Fruit fly (Drosophila melanogaster) whole organism, embryonic: Measurements from ENCODE around the gene CG5080.

Experiments
- Aef1 ChIP-seq: fragments of 200-800 bp; sonication (Bioruptor generic); IDR thresholded peaks from 3 replicates; pipeline ENCODE4 v1.3.6; 2022; ENCODE audit warnings: missing biosample characterization, missing genetic modification characterization
- BEAF-32 ChIP-seq: fragments of 200-800 bp; sonication (Bioruptor generic); optimal IDR thresholded peaks from 3 replicates; lab custom pipeline; 2017; ENCODE audit warnings: missing biosample characterization, missing genetic modification characterization, mild to moderate bottlenecking, moderate library complexity, missing genetic modification reagents
- CG10209 ChIP-seq: fragments of 200-800 bp; sonication (Bioruptor generic); optimal IDR thresholded peaks from 3 replicates; lab custom pipeline; 2017; ENCODE audit warnings: missing biosample characterization, mild to moderate bottlenecking, missing genetic modification characterization, missing genetic modification reagents
- CG10431 ChIP-seq: fragments of 200-800 bp; sonication (Bioruptor generic); optimal IDR thresholded peaks from 3 replicates; lab custom pipeline; 2018; ENCODE audit warnings: missing biosample characterization, mild to moderate bottlenecking, missing genetic modification characterization
- CG12219 ChIP-seq: fragments of 200-800 bp; sonication (Bioruptor generic); optimal IDR thresholded peaks from 3 replicates; lab custom pipeline; 2018; ENCODE audit warnings: missing biosample characterization, mild to moderate bottlenecking, missing genetic modification characterization
- CG12299 ChIP-seq: fragments of 200-800 bp; sonication (Bioruptor generic); optimal IDR thresholded peaks from 2 replicates; lab custom pipeline; 2018; ENCODE audit warnings: missing biosample characterization, mild to moderate bottlenecking, missing genetic modification characterization
- CG12391 ChIP-seq: fragments of 200-800 bp; sonication (Bioruptor generic); optimal IDR thresholded peaks from 3 replicates; lab custom pipeline; 2018; ENCODE audit warnings: missing biosample characterization, mild to moderate bottlenecking, missing genetic modification characterization, moderate library complexity
- CG14050 ChIP-seq: fragments of 200-800 bp; sonication (Bioruptor generic); IDR thresholded peaks from 3 replicates; pipeline ENCODE4 v1.3.6; 2022; ENCODE audit warnings: missing biosample characterization, missing genetic modification characterization
- CG1602 ChIP-seq: fragments of 200-800 bp; sonication (Bioruptor generic); optimal IDR thresholded peaks from 3 replicates; lab custom pipeline; 2016; ENCODE audit warnings: missing biosample characterization, missing genetic modification characterization
- CG17802 ChIP-seq: fragments of 200-800 bp; sonication (Bioruptor generic); optimal IDR thresholded peaks from 2 replicates; lab custom pipeline; 2018; ENCODE audit warnings: missing biosample characterization, mild to moderate bottlenecking, missing genetic modification characterization, moderate library complexity
- CG3407 ChIP-seq: fragments of 200-800 bp; sonication (Bioruptor generic); optimal IDR thresholded peaks from 2 replicates; lab custom pipeline; 2018; ENCODE audit warnings: missing biosample characterization, mild to moderate bottlenecking, missing genetic modification characterization
- CG4617 ChIP-seq: fragments of 200-800 bp; sonication (Bioruptor generic); optimal IDR thresholded peaks from 3 replicates; lab custom pipeline; 2016; ENCODE audit warnings: missing biosample characterization, missing genetic modification characterization, borderline replicate concordance
- CG6813 ChIP-seq: fragments of 200-800 bp; sonication (Bioruptor generic); optimal IDR thresholded peaks from 2 replicates; lab custom pipeline; 2017; ENCODE audit warnings: missing biosample characterization, missing genetic modification characterization, mild to moderate bottlenecking, moderate library complexity, missing genetic modification reagents
- CG7372 ChIP-seq: fragments of 200-800 bp; sonication (Bioruptor generic); IDR thresholded peaks from 2 replicates; pipeline ENCODE4 v1.3.6; 2022; ENCODE audit warnings: missing biosample characterization, missing genetic modification characterization
- CG8359 ChIP-seq: fragments of 200-800 bp; sonication (Bioruptor generic); optimal IDR thresholded peaks from 2 replicates; lab custom pipeline; 2017; ENCODE audit warnings: missing biosample characterization, mild to moderate bottlenecking, missing genetic modification characterization, borderline replicate concordance
- D19B ChIP-seq: fragments of 200-800 bp; sonication (Bioruptor generic); optimal IDR thresholded peaks from 2 replicates; lab custom pipeline; 2017; ENCODE audit warnings: missing biosample characterization, mild to moderate bottlenecking, missing genetic modification characterization
- Dbx ChIP-seq: fragments of 200-800 bp; sonication (Bioruptor generic); IDR thresholded peaks from 3 replicates; pipeline ENCODE4 v1.3.6; 2022; ENCODE audit warnings: missing biosample characterization, missing genetic modification characterization
- Dip2 ChIP-seq: fragments of 200-800 bp; sonication (Bioruptor generic); IDR thresholded peaks from 2 replicates; pipeline ENCODE4 v1.3.6; 2022; ENCODE audit warnings: missing biosample characterization, missing genetic modification characterization
- Doc3 ChIP-seq: fragments of 200-800 bp; sonication (Bioruptor generic); IDR thresholded peaks from 3 replicates; pipeline ENCODE4 v1.3.6; 2022; ENCODE audit warnings: missing biosample characterization, missing genetic modification characterization; ENCODE audit not compliant: partially characterized antibody
- HLH54F ChIP-seq: fragments of 200-800 bp; sonication (Bioruptor generic); optimal IDR thresholded peaks from 3 replicates; lab custom pipeline; 2016; ENCODE audit warnings: missing biosample characterization, missing genetic modification characterization
- Hr51 ChIP-seq, 2 experiments: fragments of 200-800 bp; sonication (Bioruptor generic); optimal IDR thresholded peaks; 2 replicates in 1 of 2; 3 replicates in 1 of 2; lab custom pipeline; 2016 to 2018; ENCODE audit warnings: missing biosample characterization in 2 of 2, missing genetic modification characterization in 2 of 2, mild to moderate bottlenecking in 1 of 2, moderate library complexity in 1 of 2
- Kr ChIP-seq: fragments of 200-800 bp; sonication (Bioruptor generic); optimal IDR thresholded peaks from 2 replicates; lab custom pipeline; 2017; ENCODE audit warnings: missing biosample characterization, mild to moderate bottlenecking, missing genetic modification characterization
- MTF-1 ChIP-seq: fragments of 200-800 bp; sonication (Bioruptor generic); optimal IDR thresholded peaks from 2 replicates; lab custom pipeline; 2018; ENCODE audit warnings: missing biosample characterization, mild to moderate bottlenecking, missing genetic modification characterization, borderline replicate concordance
- NFAT ChIP-seq: fragments of 200-800 bp; sonication (Bioruptor generic); IDR thresholded peaks from 2 replicates; pipeline ENCODE4 v1.3.6; 2022; ENCODE audit warnings: missing biosample characterization, missing genetic modification characterization
- Oli ChIP-seq: fragments of 200-800 bp; sonication (Bioruptor generic); optimal IDR thresholded peaks from 2 replicates; lab custom pipeline; 2018; ENCODE audit warnings: missing biosample characterization, mild to moderate bottlenecking, missing genetic modification characterization, moderate library complexity
- Opbp ChIP-seq: fragments of 200-800 bp; sonication (Bioruptor generic); IDR thresholded peaks from 3 replicates; pipeline ENCODE4 v1.3.6; 2022; ENCODE audit warnings: missing biosample characterization, missing genetic modification characterization; ENCODE audit not compliant: partially characterized antibody
- Xbp1 ChIP-seq: fragments of 200-800 bp; sonication (Bioruptor generic); optimal IDR thresholded peaks from 3 replicates; lab custom pipeline; 2016; ENCODE audit warnings: missing biosample characterization, mild to moderate bottlenecking, missing genetic modification characterization
- al ChIP-seq: fragments of 200-800 bp; sonication (Bioruptor generic); IDR thresholded peaks from 2 replicates; pipeline ENCODE4 v1.3.6; 2022; ENCODE audit warnings: missing biosample characterization, missing genetic modification characterization
- bigmax ChIP-seq: fragments of 200-800 bp; sonication (Bioruptor generic); optimal IDR thresholded peaks from 2 replicates; lab custom pipeline; 2018; ENCODE audit warnings: missing biosample characterization, mild to moderate bottlenecking, missing genetic modification characterization
- chm ChIP-seq: fragments of 200-800 bp; sonication (Bioruptor generic); IDR thresholded peaks from 2 replicates; pipeline ENCODE4 v1.3.6; 2022; ENCODE audit warnings: missing biosample characterization, missing genetic modification characterization
- crol ChIP-seq: fragments of 200-800 bp; sonication (Bioruptor generic); IDR thresholded peaks from 2 replicates; pipeline ENCODE4 v1.3.6; 2022; ENCODE audit warnings: missing biosample characterization, missing genetic modification characterization
- dimm ChIP-seq: fragments of 200-800 bp; sonication (Bioruptor generic); IDR thresholded peaks from 2 replicates; pipeline ENCODE4 v1.3.6; 2022; ENCODE audit warnings: missing biosample characterization, missing genetic modification characterization
- ewg ChIP-seq: fragments of 200-800 bp; sonication (Bioruptor generic); optimal IDR thresholded peaks from 3 replicates; lab custom pipeline; 2017; ENCODE audit warnings: mild to moderate bottlenecking, missing biosample characterization, missing genetic modification reagents, missing genetic modification characterization
- gce ChIP-seq: fragments of 200-800 bp; sonication (Bioruptor generic); IDR thresholded peaks from 3 replicates; pipeline ENCODE4 v1.3.6; 2022; ENCODE audit warnings: missing biosample characterization, missing genetic modification characterization
- inv ChIP-seq: fragments of 200-800 bp; sonication (Bioruptor generic); IDR thresholded peaks from 2 replicates; pipeline ENCODE4 v1.3.6; 2022; ENCODE audit warnings: missing biosample characterization, missing genetic modification characterization; ENCODE audit not compliant: partially characterized antibody
- nom ChIP-seq: fragments of 200-800 bp; sonication (Bioruptor generic); optimal IDR thresholded peaks from 2 replicates; lab custom pipeline; 2017; ENCODE audit warnings: missing biosample characterization, missing genetic modification characterization, mild to moderate bottlenecking, moderate library complexity, missing genetic modification reagents
- pan ChIP-seq, 4 experiments: fragments of >200 bp in 3 of 4; fragments of 200-800 bp in 1 of 4; sonication (Bioruptor generic) in 1 of 4; optimal IDR thresholded peaks in 3 of 4; IDR thresholded peaks in 1 of 4; 2 replicates each; pipeline versions ENCODE4 v1.3.6 to Lab custom; 2017 to 2022; ENCODE audit warnings: missing biosample characterization in 2 of 4, missing genetic modification characterization in 2 of 4, mixed read lengths in 1 of 4
- pfk ChIP-seq: fragments of 200-800 bp; sonication (Bioruptor generic); optimal IDR thresholded peaks from 2 replicates; lab custom pipeline; 2018; ENCODE audit warnings: missing biosample characterization, mild to moderate bottlenecking, missing genetic modification characterization, moderate library complexity
- pita ChIP-seq: fragments of 200-800 bp; sonication (Bioruptor generic); optimal IDR thresholded peaks from 2 replicates; lab custom pipeline; 2017; ENCODE audit warnings: missing biosample characterization, mild to moderate bottlenecking, missing genetic modification characterization
- pum ChIP-seq: fragments of 200-800 bp; sonication (Bioruptor generic); optimal IDR thresholded peaks from 2 replicates; lab custom pipeline; 2016; ENCODE audit warnings: missing biosample characterization, missing genetic modification characterization
- sens-2 ChIP-seq: fragments of 200-800 bp; sonication (Bioruptor generic); IDR thresholded peaks from 2 replicates; pipeline ENCODE4 v1.3.6; 2022; ENCODE audit warnings: missing biosample characterization, missing genetic modification characterization
- shn ChIP-seq: fragments of 200-800 bp; sonication (Bioruptor generic); optimal IDR thresholded peaks from 3 replicates; lab custom pipeline; 2016; ENCODE audit warnings: missing biosample characterization, missing genetic modification characterization
- slbo ChIP-seq: fragments of 200-800 bp; sonication (Bioruptor generic); IDR thresholded peaks from 2 replicates; pipeline ENCODE4 v1.3.6; 2022; ENCODE audit warnings: missing biosample characterization, missing genetic modification characterization
- sna ChIP-seq: fragments of 200-800 bp; sonication (Bioruptor generic); IDR thresholded peaks from 2 replicates; pipeline ENCODE4 v1.3.6; 2022; ENCODE audit warnings: missing biosample characterization, missing genetic modification characterization; ENCODE audit not compliant: partially characterized antibody
- tio ChIP-seq: fragments of 200-800 bp; sonication (Bioruptor generic); optimal IDR thresholded peaks from 2 replicates; lab custom pipeline; 2017; ENCODE audit warnings: missing biosample characterization, missing genetic modification characterization, inconsistent platforms
- twi ChIP-seq: fragments of 200-800 bp; optimal IDR thresholded peaks from 2 replicates; lab custom pipeline; 2019; ENCODE audit warnings: missing biosample characterization, mild to moderate bottlenecking, missing genetic modification characterization, moderate library complexity
- unpg ChIP-seq: fragments of 200-800 bp; sonication (Bioruptor generic); optimal IDR thresholded peaks from 3 replicates; lab custom pipeline; 2018; ENCODE audit warnings: missing biosample characterization, mild to moderate bottlenecking, missing genetic modification characterization, moderate library complexity
- usp ChIP-seq: fragments of >200 bp; optimal IDR thresholded peaks from 2 replicates; lab custom pipeline; 2017; ENCODE audit warnings: missing biosample characterization, missing genetic modification characterization

Gene CG5080

DNA sequence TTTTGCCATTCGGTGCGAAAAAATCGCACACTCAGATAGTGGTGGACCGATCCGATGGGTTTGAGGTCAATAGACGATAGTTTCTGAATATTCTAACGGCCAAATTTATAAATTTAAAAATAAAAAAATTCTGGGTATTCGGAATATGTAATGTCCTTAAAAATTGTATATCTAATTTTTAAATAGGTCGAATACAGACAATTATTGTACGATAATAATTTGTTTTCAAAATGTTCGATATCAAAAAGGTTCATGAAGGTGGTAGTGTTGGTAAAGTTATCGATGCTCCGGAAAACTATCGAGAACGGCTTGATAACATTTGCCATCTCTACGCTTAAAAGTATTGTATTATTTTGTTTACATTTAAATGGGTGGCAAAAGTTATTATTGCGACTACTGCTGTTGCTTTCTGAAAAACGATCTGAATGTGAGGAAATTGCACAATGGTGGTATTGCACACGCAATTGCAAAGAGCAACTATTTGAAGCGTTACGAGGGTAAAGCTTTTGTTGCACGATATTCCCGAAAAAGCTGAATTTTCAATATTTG lies 6.3 kb upstream of the CG5080 start, which contains the start of the genes CG31922 and Plap (continued):
- TF ChIP-seq CG12219 (GFP tag; lab: Kevin White, UChicago) (no peak), pfk (GFP tag; lab: Kevin White, UChicago) (no peak), dimm (no peak), slbo (peak; percentile 80), CG6813 (GFP tag; lab: Kevin White, UChicago) (no peak), Aef1 (GFP tag; lab: Robert Waterston, UW) (peak; percentile 60; the same call in 2 of the 3 replicates), pan (optimal IDR thresholded peaks at IDR 0.05; lab: Kevin White, UChicago) (no peak), pan (GFP tag; optimal IDR thresholded peaks at IDR 0.05 in 1 of 2, IDR thresholded peaks at IDR 0.05 in 1 of 2) (no peak), gce (no peak), Hr51 (GFP tag; optimal IDR thresholded peaks at IDR 0.05; lab: Kevin White, UChicago) (peak in 1 of 2 experiments; percentile 65), sens-2 (GFP tag; lab: Robert Waterston, UW) (no peak), unpg (peak; percentile 61), NFAT (GFP tag; lab: Robert Waterston, UW) (0 out of 2 replicates have a peak, but pooled peaks have one; percentile 30), ewg (GFP tag; lab: Kevin White, UChicago) (no peak), CG12391 (tag; lab: Kevin White, UChicago) (peak; percentile 82), al (GFP tag; lab: Robert Waterston, UW) (peak; percentile 65), usp (no peak), CG17802 (tag; lab: Kevin White, UChicago) (no peak), shn (GFP tag; lab: Kevin White, UChicago) (peak; percentile 59), Doc3 (GFP tag; lab: Robert Waterston, UW) (peak; percentile 94), Oli (peak; percentile 51), sna (GFP tag; lab: Robert Waterston, UW) (peak; percentile 90), Kr (GFP tag; lab: Kevin White, UChicago) (no peak), nom (GFP tag; lab: Kevin White, UChicago) (no peak), HLH54F (peak; percentile 75), CG7372 (GFP tag; lab: Robert Waterston, UW) (peak; percentile 54; the same call in 1 of the 2 replicates), CG14050 (GFP tag; lab: Robert Waterston, UW) (no peak), CG3407 (GFP tag; lab: Kevin White, UChicago) (no peak), pum (GFP tag; lab: Kevin White, UChicago) (peak; percentile 74), Xbp1 (GFP tag; lab: Kevin White, UChicago) (peak; percentile 73), MTF-1 (GFP tag; lab: Kevin White, UChicago) (no peak), CG10431 (peak; percentile 23), chm (GFP tag; lab: Robert Waterston, UW) (no peak), Dip2 (GFP tag; lab: Robert Waterston, UW) (no peak), CG1602 (GFP tag; lab: Kevin White, UChicago) (peak; percentile 62), bigmax (GFP tag; lab: Kevin White, UChicago) (no peak), crol (GFP tag; lab: Robert Waterston, UW) (no peak), tio (no peak), D19B (GFP tag; lab: Kevin White, UChicago) (no peak), BEAF-32 (GFP tag; lab: Kevin White, UChicago) (peak; percentile 97), CG12299 (tag; lab: Kevin White, UChicago) (peak; percentile 53), CG10209 (GFP tag; lab: Kevin White, UChicago) (peak; percentile 51), Dbx (GFP tag; lab: Robert Waterston, UW) (peak; percentile 76; the same call in 2 of the 3 replicates), CG8359 (GFP tag; lab: Kevin White, UChicago) (no peak), twi (tag; lab: Kevin White, UChicago) (peak; percentile 58), CG4617 (GFP tag; lab: Kevin White, UChicago) (peak; percentile 68), Opbp (GFP tag; lab: Robert Waterston, UW) (peak; percentile 74; the same call in 1 of the 3 replicates), pita (GFP tag; lab: Kevin White, UChicago) (no peak), inv (GFP tag; lab: Robert Waterston, UW) (peak; percentile 91)
